Fruit fly (Drosophila melanogaster) whole organism, embryonic: Measurements from ENCODE around the gene Or7a.

Experiments
- Ada2b ChIP-seq: fragments of 200-800 bp; sonication (Bioruptor generic); IDR thresholded peaks from 2 replicates; pipeline ENCODE4 v1.3.6; 2022; ENCODE audit warnings: missing biosample characterization, missing genetic modification characterization
- CG10431 ChIP-seq: fragments of 200-800 bp; sonication (Bioruptor generic); optimal IDR thresholded peaks from 3 replicates; lab custom pipeline; 2018; ENCODE audit warnings: missing biosample characterization, mild to moderate bottlenecking, missing genetic modification characterization
- CG10543 ChIP-seq: fragments of 200-800 bp; sonication (Bioruptor generic); optimal IDR thresholded peaks from 3 replicates; lab custom pipeline; 2017; ENCODE audit warnings: missing biosample characterization, mild to moderate bottlenecking, missing genetic modification characterization, moderate library complexity
- CG11456 ChIP-seq: fragments of 200-800 bp; sonication (Bioruptor generic); IDR thresholded peaks from 3 replicates; pipeline ENCODE4 v1.3.6; 2022; ENCODE audit warnings: missing biosample characterization, missing genetic modification characterization
- CG11560 ChIP-seq: fragments of 200-800 bp; sonication (Bioruptor generic); IDR thresholded peaks from 3 replicates; pipeline ENCODE4 v1.3.6; 2022; ENCODE audit warnings: missing biosample characterization, missing genetic modification characterization
- CG12219 ChIP-seq: fragments of 200-800 bp; sonication (Bioruptor generic); optimal IDR thresholded peaks from 3 replicates; lab custom pipeline; 2018; ENCODE audit warnings: missing biosample characterization, mild to moderate bottlenecking, missing genetic modification characterization
- CG14441 ChIP-seq: fragments of 200-800 bp; sonication (Bioruptor generic); IDR thresholded peaks from 2 replicates; pipeline ENCODE4 v1.3.6; 2022; ENCODE audit warnings: missing biosample characterization, missing genetic modification characterization
- CG14667 ChIP-seq: fragments of 200-800 bp; sonication (Bioruptor generic); IDR thresholded peaks from 2 replicates; pipeline ENCODE4 v1.3.6; 2022; ENCODE audit warnings: missing biosample characterization, missing genetic modification characterization
- CG15696 ChIP-seq: fragments of 200-800 bp; sonication (Bioruptor generic); optimal IDR thresholded peaks from 2 replicates; lab custom pipeline; 2019; ENCODE audit warnings: missing biosample characterization, mild to moderate bottlenecking, missing genetic modification characterization, moderate library complexity
- CG1647 ChIP-seq: fragments of 200-800 bp; sonication (Bioruptor generic); optimal IDR thresholded peaks from 3 replicates; lab custom pipeline; 2016; ENCODE audit warnings: missing biosample characterization, missing genetic modification characterization
- CG18262 ChIP-seq: fragments of 200-800 bp; optimal IDR thresholded peaks from 3 replicates; lab custom pipeline; 2019; ENCODE audit warnings: missing biosample characterization, mild to moderate bottlenecking, missing genetic modification characterization, moderate library complexity
- CG1832 ChIP-seq: fragments of 200-800 bp; sonication (Bioruptor generic); optimal IDR thresholded peaks from 2 replicates; lab custom pipeline; 2017; ENCODE audit warnings: missing biosample characterization, mild to moderate bottlenecking, missing genetic modification characterization, inconsistent platforms
- CG30020 ChIP-seq: fragments of 200-800 bp; optimal IDR thresholded peaks from 2 replicates; lab custom pipeline; 2019; ENCODE audit warnings: missing biosample characterization, mild to moderate bottlenecking, missing genetic modification characterization, moderate library complexity
- CG3065 ChIP-seq: fragments of 200-800 bp; sonication (Bioruptor generic); optimal IDR thresholded peaks from 2 replicates; lab custom pipeline; 2016; ENCODE audit warnings: missing biosample characterization, missing genetic modification characterization
- CG31224 ChIP-seq: fragments of 200-800 bp; sonication (Bioruptor generic); IDR thresholded peaks from 2 replicates; pipeline ENCODE4 v1.3.6; 2022; ENCODE audit warnings: missing biosample characterization, missing genetic modification characterization
- CG31388 ChIP-seq: fragments of 200-800 bp; sonication (Bioruptor generic); optimal IDR thresholded peaks from 2 replicates; lab custom pipeline; 2016; ENCODE audit warnings: missing biosample characterization, missing genetic modification characterization
- CG3407 ChIP-seq: fragments of 200-800 bp; sonication (Bioruptor generic); optimal IDR thresholded peaks from 2 replicates; lab custom pipeline; 2018; ENCODE audit warnings: missing biosample characterization, mild to moderate bottlenecking, missing genetic modification characterization
- CG4404 ChIP-seq: fragments of 200-800 bp; sonication (Bioruptor generic); IDR thresholded peaks from 2 replicates; pipeline ENCODE4 v1.3.6; 2022; ENCODE audit warnings: missing biosample characterization, missing genetic modification characterization
- CG4730 ChIP-seq: fragments of 200-800 bp; sonication (Bioruptor generic); IDR thresholded peaks from 2 replicates; pipeline ENCODE4 v1.3.6; 2022; ENCODE audit warnings: missing biosample characterization, missing genetic modification characterization
- CG6272 ChIP-seq: fragments of 200-800 bp; sonication (Bioruptor generic); IDR thresholded peaks from 2 replicates; pipeline ENCODE4 v1.3.6; 2022; ENCODE audit warnings: missing biosample characterization, missing genetic modification characterization
- CG6654 ChIP-seq: fragments of 200-800 bp; sonication (Bioruptor generic); optimal IDR thresholded peaks from 2 replicates; lab custom pipeline; 2017; ENCODE audit warnings: missing biosample characterization, mild to moderate bottlenecking, missing genetic modification characterization
- CG9727 ChIP-seq: fragments of 200-800 bp; sonication (Bioruptor generic); optimal IDR thresholded peaks from 3 replicates; lab custom pipeline; 2017; ENCODE audit warnings: missing biosample characterization, mild to moderate bottlenecking, missing genetic modification characterization
- Camta ChIP-seq: fragments of 200-800 bp; sonication (Bioruptor generic); optimal IDR thresholded peaks from 2 replicates; lab custom pipeline; 2016; ENCODE audit warnings: missing biosample characterization, missing genetic modification characterization
- D19B ChIP-seq: fragments of 200-800 bp; sonication (Bioruptor generic); optimal IDR thresholded peaks from 2 replicates; lab custom pipeline; 2017; ENCODE audit warnings: missing biosample characterization, mild to moderate bottlenecking, missing genetic modification characterization
- Deaf1 ChIP-seq: fragments of 200-800 bp; optimal IDR thresholded peaks from 3 replicates; lab custom pipeline; 2019; ENCODE audit warnings: missing biosample characterization, mild to moderate bottlenecking, missing genetic modification characterization, moderate library complexity
- Dip3 ChIP-seq: fragments of 200-800 bp; sonication (Bioruptor generic); optimal IDR thresholded peaks from 3 replicates; lab custom pipeline; 2016; ENCODE audit warnings: missing biosample characterization, missing genetic modification characterization
- MESR4 ChIP-seq: fragments of 200-800 bp; sonication (Bioruptor generic); optimal IDR thresholded peaks from 2 replicates; lab custom pipeline; 2018; ENCODE audit warnings: missing biosample characterization, mild to moderate bottlenecking, missing genetic modification characterization, moderate library complexity
- MTF-1 ChIP-seq: fragments of 200-800 bp; sonication (Bioruptor generic); optimal IDR thresholded peaks from 2 replicates; lab custom pipeline; 2018; ENCODE audit warnings: missing biosample characterization, mild to moderate bottlenecking, missing genetic modification characterization, borderline replicate concordance
- Nf-YA ChIP-seq: fragments of 200-800 bp; sonication (Bioruptor generic); IDR thresholded peaks from 2 replicates; pipeline ENCODE4 v1.3.6; 2022; ENCODE audit warnings: missing biosample characterization, missing genetic modification characterization
- Rfx ChIP-seq: fragments of 200-800 bp; sonication (Bioruptor generic); IDR thresholded peaks from 2 replicates; pipeline ENCODE4 v1.3.6; 2022; ENCODE audit warnings: missing biosample characterization, missing genetic modification characterization
- Sry-δ ChIP-seq: fragments of 200-800 bp; sonication (Bioruptor generic); optimal IDR thresholded peaks from 2 replicates; lab custom pipeline; 2016; ENCODE audit warnings: missing biosample characterization, missing genetic modification characterization
- Vsx1 ChIP-seq: fragments of 200-800 bp; sonication (Bioruptor generic); optimal IDR thresholded peaks from 2 replicates; lab custom pipeline; 2017; ENCODE audit warnings: missing biosample characterization, mild to moderate bottlenecking, missing genetic modification characterization, missing genetic modification reagents
- ab ChIP-seq: fragments of 200-800 bp; sonication (Bioruptor generic); optimal IDR thresholded peaks from 2 replicates; lab custom pipeline; 2016; ENCODE audit warnings: missing biosample characterization, missing genetic modification characterization
- chm ChIP-seq: fragments of 200-800 bp; sonication (Bioruptor generic); IDR thresholded peaks from 2 replicates; pipeline ENCODE4 v1.3.6; 2022; ENCODE audit warnings: missing biosample characterization, missing genetic modification characterization
- corto ChIP-seq: fragments of 200-800 bp; sonication (Bioruptor generic); optimal IDR thresholded peaks from 2 replicates; lab custom pipeline; 2016; ENCODE audit warnings: missing biosample characterization, mild to moderate bottlenecking, missing genetic modification characterization, moderate library complexity
- dan ChIP-seq: fragments of 200-800 bp; sonication (Bioruptor generic); IDR thresholded peaks from 2 replicates; pipeline ENCODE4 v1.3.6; 2022; ENCODE audit warnings: missing biosample characterization, missing genetic modification characterization
- dm ChIP-seq: fragments of 200-800 bp; sonication (Bioruptor generic); optimal IDR thresholded peaks from 3 replicates; lab custom pipeline; 2016; ENCODE audit warnings: missing biosample characterization, missing genetic modification characterization
- fd3F ChIP-seq: fragments of 200-800 bp; sonication (Bioruptor generic); optimal IDR thresholded peaks from 2 replicates; lab custom pipeline; 2018; ENCODE audit warnings: missing biosample characterization, mild to moderate bottlenecking, missing genetic modification characterization, moderate library complexity
- fru ChIP-seq: fragments of >200 bp; optimal IDR thresholded peaks from 2 replicates; lab custom pipeline; 2017
- hth ChIP-seq: fragments of >200 bp; optimal IDR thresholded peaks from 2 replicates; lab custom pipeline; 2017; ENCODE audit warnings: inconsistent platforms
- inv ChIP-seq: fragments of 200-800 bp; sonication (Bioruptor generic); IDR thresholded peaks from 2 replicates; pipeline ENCODE4 v1.3.6; 2022; ENCODE audit warnings: missing biosample characterization, missing genetic modification characterization; ENCODE audit not compliant: partially characterized antibody
- klu ChIP-seq: fragments of 200-800 bp; sonication (Bioruptor generic); IDR thresholded peaks from 2 replicates; pipeline ENCODE4 v1.3.6; 2022; ENCODE audit warnings: missing biosample characterization, missing genetic modification characterization
- lola ChIP-seq, 3 experiments: fragments of >200 bp in 2 of 3; fragments of 200-800 bp in 1 of 3; sonication (Bioruptor generic) in 1 of 3; optimal IDR thresholded peaks; 2 replicates each; lab custom pipeline; 2017 to 2019; ENCODE audit warnings: missing biosample characterization in 3 of 3, missing genetic modification characterization in 3 of 3, mild to moderate bottlenecking in 1 of 3, moderate library complexity in 1 of 3
- pita ChIP-seq: fragments of 200-800 bp; sonication (Bioruptor generic); optimal IDR thresholded peaks from 2 replicates; lab custom pipeline; 2017; ENCODE audit warnings: missing biosample characterization, mild to moderate bottlenecking, missing genetic modification characterization
- ro ChIP-seq: fragments of 200-800 bp; sonication (Bioruptor generic); IDR thresholded peaks from 2 replicates; pipeline ENCODE4 v1.3.6; 2022; ENCODE audit warnings: missing biosample characterization, missing genetic modification characterization
- sens ChIP-seq: fragments of 200-800 bp; sonication (Bioruptor generic); peaks from one replicate; lab custom pipeline; 2016; ENCODE audit warnings: missing biosample characterization, missing genetic modification characterization
- sr ChIP-seq: fragments of 200-800 bp; sonication (Bioruptor generic); IDR thresholded peaks from 3 replicates; pipeline ENCODE4 v1.3.6; 2022; ENCODE audit warnings: missing biosample characterization, missing genetic modification characterization
- ssp ChIP-seq: fragments of 200-800 bp; sonication (Bioruptor generic); IDR thresholded peaks from 2 replicates; pipeline ENCODE4 v1.3.6; 2022; ENCODE audit warnings: missing biosample characterization, missing genetic modification characterization
- tna ChIP-seq: fragments of 200-800 bp; sonication (Bioruptor generic); IDR thresholded peaks from 2 replicates; pipeline ENCODE4 v1.3.6; 2022; ENCODE audit warnings: missing biosample characterization, missing genetic modification characterization; ENCODE audit not compliant: partially characterized antibody
- twi ChIP-seq: fragments of 200-800 bp; optimal IDR thresholded peaks from 2 replicates; lab custom pipeline; 2019; ENCODE audit warnings: missing biosample characterization, mild to moderate bottlenecking, missing genetic modification characterization, moderate library complexity
- yki ChIP-seq: fragments of >200 bp; optimal IDR thresholded peaks from 3 replicates; lab custom pipeline; 2018
- zen2 ChIP-seq: fragments of 200-800 bp; sonication (Bioruptor generic); IDR thresholded peaks from 3 replicates; pipeline ENCODE4 v1.3.6; 2022; ENCODE audit warnings: missing biosample characterization, missing genetic modification characterization; ENCODE audit not compliant: partially characterized antibody

The Or7a gene

DNA sequence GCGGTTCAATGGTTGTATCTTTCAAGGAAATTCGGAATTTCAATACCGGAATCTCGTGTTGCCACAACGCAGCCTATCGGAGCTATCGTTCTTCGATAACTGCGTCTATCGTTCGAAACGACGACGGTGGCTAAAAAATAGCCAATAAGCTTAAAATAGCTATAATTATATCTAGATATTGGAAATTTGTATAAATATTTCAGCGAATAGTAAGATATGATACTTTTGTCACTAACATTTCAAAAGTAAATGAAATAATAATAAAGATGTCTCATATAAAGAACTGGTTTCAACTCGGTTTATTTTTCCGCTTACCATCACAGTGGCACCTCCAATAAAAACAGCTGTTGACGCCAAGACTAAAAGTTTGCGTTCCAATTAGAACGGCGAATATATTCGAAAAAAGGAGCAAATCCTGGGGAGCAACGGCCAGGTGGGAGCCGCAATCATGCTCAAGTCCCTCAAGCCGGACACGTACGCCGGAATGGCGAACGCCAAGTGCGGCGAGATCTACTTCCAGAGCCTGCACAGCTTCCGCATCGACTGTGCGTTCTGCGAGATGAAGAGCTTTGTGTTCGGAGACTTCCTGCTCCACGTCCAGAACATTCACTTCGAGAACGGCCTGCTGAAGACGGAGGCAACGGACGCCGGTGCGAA, 19.9 kb downstream of the Or7a start, which contains the start of the genes alpha-PheRS and CG2129 (continued):
- TF ChIP-seq CG11560 (tag; lab: Robert Waterston, UW) (no peak), Sry-δ (GFP tag; lab: Kevin White, UChicago) (peak; percentile 10), ro (GFP tag; lab: Robert Waterston, UW) (no peak), Ada2b (GFP tag; lab: Robert Waterston, UW) (0 out of 2 replicates have a peak, but pooled peaks have one; percentile 34), Dip3 (GFP tag; lab: Kevin White, UChicago) (no peak), Deaf1 (tag; lab: Kevin White, UChicago) (no peak), ssp (GFP tag; lab: Robert Waterston, UW) (no peak), CG30020 (peak; percentile 15), CG14441 (GFP tag; lab: Robert Waterston, UW) (no peak), CG3065 (GFP tag; lab: Kevin White, UChicago) (no peak), Nf-YA (GFP tag; lab: Robert Waterston, UW) (no peak), CG11456 (GFP tag; lab: Robert Waterston, UW) (no peak), sr (GFP tag; lab: Robert Waterston, UW) (no peak), CG4730 (GFP tag; lab: Robert Waterston, UW) (no peak), CG31388 (GFP tag; lab: Kevin White, UChicago) (no peak), corto (GFP tag; lab: Kevin White, UChicago) (no peak), CG10431 (GFP tag; lab: Kevin White, UChicago) (no peak), CG6654 (GFP tag; lab: Kevin White, UChicago) (no peak), CG15696 (tag; lab: Kevin White, UChicago) (peak; percentile 23), MTF-1 (GFP tag; lab: Kevin White, UChicago) (no peak), inv (GFP tag; lab: Robert Waterston, UW) (no peak), yki (no peak), CG12219 (GFP tag; lab: Kevin White, UChicago) (no peak), dan (no peak), dm (GFP tag; lab: Kevin White, UChicago) (no peak), hth (lab: Kevin White, UChicago) (no peak), pita (GFP tag; lab: Kevin White, UChicago) (no peak), ab (GFP tag; lab: Kevin White, UChicago) (no peak), D19B (no peak), CG3407 (GFP tag; lab: Kevin White, UChicago) (no peak), CG14667 (GFP tag; lab: Robert Waterston, UW) (no peak), CG1647 (no peak), lola (GFP tag; optimal IDR thresholded peaks at IDR 0.05; lab: Kevin White, UChicago) (peak in 1 of 3 experiments; percentile 33), zen2 (GFP tag; lab: Robert Waterston, UW) (no peak; the same call in 2 of the 3 replicates), CG4404 (GFP tag; lab: Robert Waterston, UW) (no peak), Rfx (peak; percentile 46; the same call in 1 of the 2 replicates), Camta (GFP tag; lab: Kevin White, UChicago) (no peak), klu (no peak), Vsx1 (no peak), sens (peak; percentile 77), CG10543 (GFP tag; lab: Kevin White, UChicago) (no peak), tna (GFP tag; lab: Robert Waterston, UW) (no peak), fd3F (no peak), twi (tag; lab: Kevin White, UChicago) (no peak), CG31224 (no peak), fru (no peak), CG6272 (no peak), CG18262 (tag; lab: Kevin White, UChicago) (no peak), CG9727 (no peak), MESR4 (no peak), CG1832 (GFP tag; lab: Kevin White, UChicago) (no peak), chm (no peak)
